Worm (Caenorhabditis elegans): Measurements from ENCODE around the gene mct-5.

Gene mct-5

DNA sequence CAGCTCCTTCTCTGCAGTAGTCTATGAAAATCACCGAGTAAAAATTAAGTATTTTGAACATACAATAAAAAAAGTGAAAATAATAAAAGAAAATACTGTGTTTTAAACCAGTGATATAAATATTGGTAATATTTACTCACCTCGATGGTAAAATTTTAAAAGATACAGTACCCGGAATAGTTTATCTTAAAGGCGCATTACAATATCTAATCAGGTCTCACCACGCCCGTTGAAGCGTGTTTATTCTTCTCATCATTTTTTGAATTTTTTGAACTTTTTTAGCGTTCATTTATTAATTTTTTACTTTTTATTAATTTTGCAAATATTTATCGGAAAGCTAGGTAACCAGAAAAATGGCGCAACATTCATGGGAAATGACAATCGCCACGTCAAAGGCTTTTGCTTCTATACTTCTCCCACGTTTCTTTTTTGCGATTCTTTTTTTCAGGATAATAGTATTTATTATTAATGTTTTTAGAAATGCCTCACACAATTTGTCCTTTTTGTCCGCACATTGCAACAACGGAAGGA lies 23.4 kb upstream of the mct-5 start, which contains the start of gene F10E7.2:
F10E7.2 (plus strand) TSS at position 481 of the 531 bp plus-strand sequence.
- TF ChIP-seq ztf-29 (GFP tag; IDR thresholded peaks at IDR 0.05) = no peak
- no peak for TF ChIP-seq cog-1 (tag; optimal IDR thresholded peaks at IDR 0.05)
- TF ChIP-seq ref-1 (GFP tag; conservative IDR thresholded peaks at IDR 0.05) = no peak
- no peak for TF ChIP-seq T22C8.4 (GFP tag; IDR thresholded peaks at IDR 0.05)
- TF ChIP-seq klf-2 (GFP tag; conservative IDR thresholded peaks at IDR 0.05) = no peak
- TF ChIP-seq med-1 (GFP tag; optimal IDR thresholded peaks at IDR 0.05; ENCODE audit: insufficient read depth) = no peak

DNA sequence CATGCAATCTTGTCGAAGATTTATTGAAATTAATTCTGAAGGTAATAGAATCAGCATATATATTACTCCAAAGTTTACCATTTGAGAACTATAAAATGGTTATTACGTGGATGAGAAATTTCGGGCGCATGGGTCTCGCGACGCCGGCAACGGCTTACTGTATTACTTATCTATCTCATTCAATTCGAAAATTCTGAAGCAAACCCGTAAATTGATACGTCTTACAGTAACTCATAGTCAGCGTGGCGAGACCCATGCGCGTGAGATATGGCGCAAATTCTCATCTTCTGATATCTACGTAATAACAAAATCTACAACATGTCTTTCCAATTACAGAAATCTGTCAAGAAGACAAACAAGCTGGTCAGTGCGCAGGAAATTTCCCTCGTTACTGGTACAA lies 21.1 kb upstream of the mct-5 start:
- no peak for TF ChIP-seq klf-2 (GFP tag; conservative IDR thresholded peaks at IDR 0.05)
- TF ChIP-seq med-1 (GFP tag; optimal IDR thresholded peaks at IDR 0.05; ENCODE audit: insufficient read depth) = no peak
- no peak for TF ChIP-seq flt-1 (GFP tag; IDR thresholded peaks at IDR 0.05)
- no peak for TF ChIP-seq tab-1 (GFP tag; IDR thresholded peaks at IDR 0.05)
- TF ChIP-seq cog-1 (tag; optimal IDR thresholded peaks at IDR 0.05) = no peak
- no peak for TF ChIP-seq T22C8.4 (GFP tag; IDR thresholded peaks at IDR 0.05)
- TF ChIP-seq ref-1 (GFP tag; conservative IDR thresholded peaks at IDR 0.05) = no peak
- TF ChIP-seq ztf-23 (GFP tag; IDR thresholded peaks at IDR 0.05) = no peak
- TF ChIP-seq ztf-29 (GFP tag; IDR thresholded peaks at IDR 0.05) = no peak

DNA sequence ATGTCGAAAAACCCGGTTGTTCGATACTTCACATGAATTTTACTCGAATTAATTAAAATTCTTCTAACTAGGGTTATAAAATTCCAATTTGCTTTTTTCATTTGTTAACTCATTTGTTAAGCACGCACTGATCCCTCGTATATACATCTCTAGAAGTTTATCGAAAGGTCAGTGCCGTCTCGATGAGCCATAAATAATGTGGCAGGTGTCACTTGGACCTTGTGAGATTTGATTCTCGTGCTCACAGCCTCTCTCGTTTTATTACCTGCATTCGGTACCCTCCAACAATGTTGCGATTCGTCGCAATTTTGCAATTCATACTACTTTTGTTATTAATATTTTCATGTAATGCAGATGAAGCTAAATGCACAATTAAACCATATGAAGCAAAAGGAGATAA lies 18.0 kb upstream of the mct-5 start, which contains the start of gene spon-1:
spon-1 (plus strand) TSS at position 208 of the 400 bp plus-strand sequence.
- no peak for TF ChIP-seq tab-1 (GFP tag; IDR thresholded peaks at IDR 0.05)
- TF ChIP-seq T22C8.4 (GFP tag; IDR thresholded peaks at IDR 0.05) = no peak
- TF ChIP-seq klf-2 (GFP tag; conservative IDR thresholded peaks at IDR 0.05) = no peak
- TF ChIP-seq ztf-29 (GFP tag; IDR thresholded peaks at IDR 0.05) = no peak
- no peak for TF ChIP-seq med-1 (GFP tag; optimal IDR thresholded peaks at IDR 0.05; ENCODE audit: insufficient read depth)
- no peak for TF ChIP-seq ref-1 (GFP tag; conservative IDR thresholded peaks at IDR 0.05)
- TF ChIP-seq cog-1 (tag; optimal IDR thresholded peaks at IDR 0.05) = no peak
- TF ChIP-seq flt-1 (GFP tag; IDR thresholded peaks at IDR 0.05) = no peak
- no peak for TF ChIP-seq ztf-23 (GFP tag; IDR thresholded peaks at IDR 0.05)

DNA sequence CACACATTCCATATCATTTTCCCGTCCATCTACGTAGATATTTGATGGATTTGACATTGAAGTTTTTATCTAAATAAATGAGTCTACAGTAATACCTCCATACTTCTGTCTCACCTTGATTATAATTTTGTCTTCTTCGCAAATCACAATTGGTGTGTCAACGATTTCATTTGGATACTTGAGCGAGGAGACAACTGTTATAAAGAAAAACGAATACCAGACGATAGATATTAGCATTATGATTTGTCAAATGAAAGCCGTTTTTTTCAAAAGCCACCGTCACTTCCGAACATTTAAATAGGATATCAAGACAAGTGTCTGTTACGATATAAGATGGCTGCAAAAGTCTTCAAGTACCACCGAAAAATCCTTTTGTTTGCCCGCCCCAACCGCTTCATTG lies 17.2 kb upstream of the mct-5 start, which contains the start of gene cutl-5:
cutl-5 (minus strand) TSS at position 269 of the 400 bp plus-strand sequence.
- TF ChIP-seq tab-1 (GFP tag; IDR thresholded peaks at IDR 0.05) = no peak
- no peak for TF ChIP-seq med-1 (GFP tag; optimal IDR thresholded peaks at IDR 0.05; ENCODE audit: insufficient read depth)
- TF ChIP-seq ztf-23 (GFP tag; IDR thresholded peaks at IDR 0.05) = no peak
- TF ChIP-seq cog-1 (tag; optimal IDR thresholded peaks at IDR 0.05) = no peak
- no peak for TF ChIP-seq T22C8.4 (GFP tag; IDR thresholded peaks at IDR 0.05)
- TF ChIP-seq ztf-29 (GFP tag; IDR thresholded peaks at IDR 0.05) = no peak
- no peak for TF ChIP-seq klf-2 (GFP tag; conservative IDR thresholded peaks at IDR 0.05)
- TF ChIP-seq flt-1 (GFP tag; IDR thresholded peaks at IDR 0.05) = no peak
- no peak for TF ChIP-seq ref-1 (GFP tag; conservative IDR thresholded peaks at IDR 0.05)

DNA sequence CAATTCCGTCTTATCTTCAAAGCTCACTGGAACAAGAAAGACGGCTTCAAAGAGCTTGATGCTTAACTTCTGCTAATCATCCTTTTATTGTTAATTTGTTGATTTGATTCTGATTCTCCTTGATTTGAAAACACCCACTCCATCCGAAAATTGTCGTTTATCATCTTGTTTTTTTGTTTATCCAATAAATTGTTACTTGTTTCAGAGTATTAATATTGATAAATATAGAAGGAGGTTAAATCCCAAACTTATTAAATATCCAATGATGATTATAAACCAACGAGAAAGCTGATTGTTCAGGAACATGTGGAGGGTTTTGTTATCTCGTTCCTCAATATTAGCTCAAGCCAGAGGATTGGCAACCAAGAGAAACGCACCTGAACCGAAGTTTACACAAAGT lies 14.4 kb upstream of the mct-5 start, which contains the start of gene F10E7.6:
F10E7.6 (plus strand) TSS at position 301 of the 400 bp plus-strand sequence.
- TF ChIP-seq flt-1 (GFP tag; IDR thresholded peaks at IDR 0.05) (no peak), cog-1 (tag; optimal IDR thresholded peaks at IDR 0.05) (no peak), T22C8.4 (GFP tag; IDR thresholded peaks at IDR 0.05) (no peak), tab-1 (GFP tag; IDR thresholded peaks at IDR 0.05) (no peak), med-1 (GFP tag; optimal IDR thresholded peaks at IDR 0.05; ENCODE audit: insufficient read depth) (no peak), ref-1 (GFP tag; conservative IDR thresholded peaks at IDR 0.05) (no peak), ztf-29 (GFP tag; IDR thresholded peaks at IDR 0.05) (no peak), klf-2 (GFP tag; conservative IDR thresholded peaks at IDR 0.05) (no peak), ztf-23 (GFP tag; IDR thresholded peaks at IDR 0.05) (no peak)

DNA sequence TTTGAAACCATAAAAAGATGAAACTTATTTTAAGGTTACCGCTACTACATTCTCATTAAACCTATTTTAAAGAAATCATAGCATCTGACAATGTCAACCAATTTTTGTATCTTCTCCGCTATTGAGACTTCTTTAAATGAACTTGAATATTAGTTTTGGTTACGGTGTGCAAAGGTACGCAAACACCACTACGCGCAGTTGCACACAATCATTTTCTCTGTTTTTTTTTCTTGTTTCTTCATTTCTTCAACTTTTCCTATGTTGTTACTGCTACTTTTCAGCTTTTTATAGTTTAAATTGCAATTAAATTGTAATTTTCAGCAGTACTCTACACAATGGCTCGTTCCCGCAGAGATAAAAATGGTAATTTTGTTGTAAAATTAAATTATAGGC lies 13.3 kb upstream of the mct-5 start, which contains the start of gene F10E7.5:
F10E7.5 (plus strand) TSS at position 322 of the 393 bp plus-strand sequence.
- TF ChIP-seq cog-1 (tag; optimal IDR thresholded peaks at IDR 0.05) = peak; percentile 35
- TF ChIP-seq med-1 (GFP tag; optimal IDR thresholded peaks at IDR 0.05; ENCODE audit: insufficient read depth) = no peak

DNA sequence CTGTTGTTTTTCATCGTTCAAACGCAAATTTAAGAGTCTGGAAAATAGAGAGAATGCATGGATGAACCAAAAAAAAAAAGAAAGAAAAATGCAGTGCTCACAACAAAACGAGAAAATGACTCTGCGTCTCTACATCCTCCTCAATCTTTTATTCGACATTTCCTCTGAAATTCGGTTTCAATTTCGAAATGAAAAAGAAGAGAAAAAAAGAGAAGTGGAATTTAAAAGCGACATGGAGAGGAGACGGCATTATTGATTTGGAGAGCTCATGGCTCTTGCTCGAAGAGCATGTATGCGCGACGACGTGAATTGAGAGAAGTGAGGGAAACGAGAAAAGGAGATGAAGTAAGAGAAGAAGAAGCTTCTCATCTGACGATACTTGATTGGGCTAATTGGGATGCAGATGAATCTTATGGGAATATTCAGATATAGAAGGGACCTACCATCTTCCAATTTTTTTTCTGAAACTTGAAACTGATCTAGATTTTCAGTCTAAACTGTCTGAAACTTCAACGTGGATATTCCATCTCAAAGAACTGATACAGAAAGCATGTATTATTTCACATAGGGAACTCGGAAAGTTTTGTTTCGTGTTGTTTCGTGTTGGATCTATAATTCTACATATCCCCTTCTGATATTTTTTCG lies 12.7 kb upstream of the mct-5 start:
- TF ChIP-seq klf-2 (GFP tag; conservative IDR thresholded peaks at IDR 0.05) (no peak), med-1 (GFP tag; optimal IDR thresholded peaks at IDR 0.05; ENCODE audit: insufficient read depth) (no peak), cog-1 (tag; optimal IDR thresholded peaks at IDR 0.05) (no peak), flt-1 (GFP tag; IDR thresholded peaks at IDR 0.05) (no peak), T22C8.4 (GFP tag; IDR thresholded peaks at IDR 0.05) (no peak), ref-1 (GFP tag; conservative IDR thresholded peaks at IDR 0.05) (no peak), tab-1 (GFP tag; IDR thresholded peaks at IDR 0.05) (no peak), ztf-29 (GFP tag; IDR thresholded peaks at IDR 0.05) (no peak), ztf-23 (GFP tag; IDR thresholded peaks at IDR 0.05) (no peak)

DNA sequence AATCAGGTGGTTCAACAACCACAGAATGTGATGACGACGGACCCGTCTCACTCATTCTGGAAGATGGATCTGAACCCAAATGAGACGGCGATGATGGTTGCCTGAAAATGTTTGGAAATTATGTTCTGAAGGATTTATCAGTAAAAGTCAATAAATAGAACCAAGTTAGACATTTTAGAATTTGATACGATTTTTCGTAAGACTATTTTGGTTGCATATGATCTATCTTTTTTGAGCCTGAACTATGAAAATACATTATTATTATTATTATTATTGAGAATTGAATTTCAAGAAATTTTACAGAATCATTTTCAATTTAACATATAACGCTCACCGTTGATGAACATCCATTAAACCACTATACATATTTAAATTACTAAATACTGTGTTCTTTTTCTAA lies 11.6 kb upstream of the mct-5 start, which contains the start of gene F10E7.9:
F10E7.9 (minus strand) TSS at position 101 of the 400 bp plus-strand sequence.
- TF ChIP-seq T22C8.4 (GFP tag; IDR thresholded peaks at IDR 0.05) (no peak), klf-2 (GFP tag; conservative IDR thresholded peaks at IDR 0.05) (no peak), tab-1 (GFP tag; IDR thresholded peaks at IDR 0.05) (no peak), ztf-29 (GFP tag; IDR thresholded peaks at IDR 0.05) (no peak), cog-1 (tag; optimal IDR thresholded peaks at IDR 0.05) (no peak), ref-1 (GFP tag; conservative IDR thresholded peaks at IDR 0.05) (no peak), ztf-23 (GFP tag; IDR thresholded peaks at IDR 0.05) (no peak), flt-1 (GFP tag; IDR thresholded peaks at IDR 0.05) (no peak), med-1 (GFP tag; optimal IDR thresholded peaks at IDR 0.05; ENCODE audit: insufficient read depth) (no peak)

DNA sequence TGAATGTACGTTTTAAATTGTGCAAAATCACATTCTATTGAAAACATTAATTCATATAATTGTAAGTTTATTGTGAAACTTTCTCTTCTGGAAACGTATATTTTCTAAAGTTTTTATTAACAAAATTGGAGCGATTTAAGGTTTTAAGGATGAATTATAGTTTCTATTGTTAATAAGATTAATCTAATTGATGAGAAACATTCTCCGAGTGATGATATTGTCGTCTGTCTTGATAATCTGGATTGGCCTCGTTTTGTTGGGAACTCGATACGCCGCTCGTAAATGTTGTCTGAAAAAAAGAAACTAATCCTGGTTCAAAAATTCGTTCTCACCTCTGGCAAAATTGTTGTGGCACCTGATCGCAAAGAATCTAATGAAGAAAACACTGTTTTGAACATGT lies 7.9 kb upstream of the mct-5 start:
- TF ChIP-seq ztf-23 (GFP tag; IDR thresholded peaks at IDR 0.05) (no peak), klf-2 (GFP tag; conservative IDR thresholded peaks at IDR 0.05) (no peak), T22C8.4 (GFP tag; IDR thresholded peaks at IDR 0.05) (no peak), ztf-29 (GFP tag; IDR thresholded peaks at IDR 0.05) (no peak), tab-1 (GFP tag; IDR thresholded peaks at IDR 0.05) (no peak), flt-1 (GFP tag; IDR thresholded peaks at IDR 0.05) (no peak), med-1 (GFP tag; optimal IDR thresholded peaks at IDR 0.05; ENCODE audit: insufficient read depth) (no peak), cog-1 (tag; optimal IDR thresholded peaks at IDR 0.05) (no peak), ref-1 (GFP tag; conservative IDR thresholded peaks at IDR 0.05) (no peak)

Data from whole organism, midembryonic.